Worm (Caenorhabditis elegans) whole organism, L4 larva: ENCODE measurements around the gene srz-102.

Experiments used
- dpl-1 ChIP-seq: fragments of 150-350 bp; optimal IDR thresholded peaks from 2 replicates; lab custom pipeline; 2014; ENCODE audit warnings: missing biosample characterization, missing genetic modification reagents, missing genetic modification characterization
- hif-1 ChIP-seq, 2 experiments: sonication (generic microtip); optimal IDR thresholded peaks; 2 replicates each; lab custom pipeline; 2016 to 2017; ENCODE audit warnings: missing compliant biosample characterization in 2 of 2, missing genetic modification characterization in 2 of 2, missing genetic modification reagents in 2 of 2, missing genotype in 2 of 2, mild to moderate bottlenecking in 1 of 2
- lin-13 ChIP-seq: fragments of 150-350 bp; optimal IDR thresholded peaks from 2 replicates; lab custom pipeline; 2014; ENCODE audit warnings: missing biosample characterization, missing genetic modification reagents, missing genetic modification characterization
- lin-15B ChIP-seq: fragments of 150-350 bp; sonication (generic microtip); optimal IDR thresholded peaks from 3 replicates; lab custom pipeline; 2014; ENCODE audit warnings: missing biosample characterization, missing genetic modification characterization
- lin-39 ChIP-seq: fragments of 150-350 bp; optimal IDR thresholded peaks from 2 replicates; lab custom pipeline; 2014; ENCODE audit warnings: missing biosample characterization, missing genetic modification reagents, missing genetic modification characterization
- nhr-237 ChIP-seq: sonication (generic microtip); optimal IDR thresholded peaks from 2 replicates; lab custom pipeline; 2017; ENCODE audit warnings: missing biosample characterization, missing genetic modification characterization
- nhr-41 ChIP-seq: fragments of 200-800 bp; sonication (Bioruptor generic); IDR thresholded peaks from 2 replicates; pipeline ENCODE4 v1.3.6; 2022; ENCODE audit warnings: missing genetic modification reagents, missing genetic modification characterization, missing compliant biosample characterization
- nhr-77 ChIP-seq: fragments of 150-350 bp; optimal IDR thresholded peaks from 2 replicates; lab custom pipeline; 2014; ENCODE audit warnings: missing biosample characterization, missing genetic modification characterization
- php-3 ChIP-seq: fragments of 200-800 bp; sonication (Bioruptor generic); IDR thresholded peaks from 2 replicates; pipeline ENCODE4 v1.3.6; 2022; ENCODE audit warnings: missing genetic modification reagents, missing genetic modification characterization, missing compliant biosample characterization
- pqm-1 ChIP-seq: sonication (generic microtip); optimal IDR thresholded peaks from 2 replicates; lab custom pipeline; 2017; ENCODE audit warnings: missing biosample characterization, missing genetic modification characterization
- rbr-2 ChIP-seq: sonication (generic microtip); optimal IDR thresholded peaks from 2 replicates; lab custom pipeline; 2016; ENCODE audit warnings: missing genotype, missing genetic modification characterization, missing compliant biosample characterization
- set-16 ChIP-seq: fragments of 200-800 bp; sonication (Bioruptor generic); IDR thresholded peaks from 2 replicates; pipeline ENCODE4 v1.3.6; 2022; ENCODE audit warnings: missing genetic modification reagents, missing genetic modification characterization, missing compliant biosample characterization
- skn-1 ChIP-seq: fragments of 150-350 bp; optimal IDR thresholded peaks from 2 replicates; lab custom pipeline; 2014; ENCODE audit warnings: missing biosample characterization, missing genetic modification characterization

DNA sequence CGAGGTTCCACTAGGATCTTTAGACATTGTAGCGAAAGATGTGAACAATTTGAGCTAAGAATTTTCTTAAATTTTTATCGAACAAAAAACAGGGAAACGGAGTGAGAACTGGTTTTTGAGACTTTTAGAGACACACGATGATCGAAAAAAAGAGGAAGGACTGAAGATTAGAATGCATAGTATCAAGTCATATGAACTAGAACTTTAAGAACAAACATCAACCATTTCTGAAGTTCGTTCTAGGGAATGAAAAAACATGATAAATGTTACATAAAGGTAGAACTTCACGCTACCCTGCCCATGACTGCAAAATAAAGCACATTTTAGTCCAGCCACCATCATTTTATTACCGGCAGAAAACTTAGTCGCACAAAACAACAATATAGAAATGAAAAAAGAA lies 41.0 kb upstream of the srz-102 start, which contains the start of gene W06G6.9:
- no peak for TF ChIP-seq php-3 (GFP tag; lab: Robert Waterston, UW)
- TF ChIP-seq nhr-237: no peak
- TF ChIP-seq lin-13 (GFP tag; lab: Kevin White, UChicago): no peak
- TF ChIP-seq lin-15B (tag; lab: Kevin White, UChicago): no peak
- TF ChIP-seq lin-39 (tag; lab: Kevin White, UChicago): no peak
- TF ChIP-seq pqm-1 (tag; lab: Kevin White, UChicago): no peak
- TF ChIP-seq hif-1 (tag; optimal IDR thresholded peaks at IDR 0.05; lab: Kevin White, UChicago): no peak
- TF ChIP-seq skn-1 (tag; lab: Kevin White, UChicago): no peak
- no peak for TF ChIP-seq nhr-77 (tag; lab: Kevin White, UChicago)
- TF ChIP-seq set-16 (GFP tag; lab: Robert Waterston, UW): no peak
- TF ChIP-seq rbr-2 (tag; lab: Kevin White, UChicago): no peak
- no peak for TF ChIP-seq dpl-1 (GFP tag; lab: Kevin White, UChicago)
- TF ChIP-seq nhr-41: no peak
